Worm (Caenorhabditis elegans): ENCODE data around the gene K10H10.6.

The K10H10.6 gene

ce11 chrII:14494464-14494863, 8.6 kb upstream of the K10H10.6 start:
- TF ChIP-seq elt-2 (tag; optimal IDR thresholded peaks at IDR 0.05) (peak; percentile 85), hlh-30 (tag; optimal IDR thresholded peaks at IDR 0.05; ENCODE audit: insufficient read depth) (no peak)

- TF ChIP-seq hlh-8 (tag; optimal IDR thresholded peaks at IDR 0.05) (no peak), ahr-1 (tag; optimal IDR thresholded peaks at IDR 0.05) (no peak), ama-1 (optimal IDR thresholded peaks at IDR 0.05) (no peak), C08G9.2 (tag; optimal IDR thresholded peaks at IDR 0.05) (no peak), ceh-2 (tag; optimal IDR thresholded peaks at IDR 0.05) (no peak), che-1 (tag; optimal IDR thresholded peaks at IDR 0.05) (no peak), sdc-2 (tag; optimal IDR thresholded peaks at IDR 0.05) (no peak), lim-6 (tag; optimal IDR thresholded peaks at IDR 0.05) (no peak), C38D4.7 (GFP tag; optimal IDR thresholded peaks at IDR 0.05) (no peak), unc-3 (GFP tag; conservative IDR thresholded peaks at IDR 0.05) (no peak), unc-3 (tag; optimal IDR thresholded peaks at IDR 0.05) (no peak), unc-86 (tag; optimal IDR thresholded peaks at IDR 0.05) (no peak), nhr-11 (tag; optimal IDR thresholded peaks at IDR 0.05) (no peak), ceh-30 (tag; optimal IDR thresholded peaks at IDR 0.05) (no peak), ceh-6 (GFP tag; optimal IDR thresholded peaks at IDR 0.05) (no peak), pros-1 (tag; optimal IDR thresholded peaks at IDR 0.05) (no peak), T23F11.4 (GFP tag; optimal IDR thresholded peaks at IDR 0.05) (no peak), ceh-24 (tag; optimal IDR thresholded peaks at IDR 0.05) (no peak), sox-2 (GFP tag; IDR thresholded peaks at IDR 0.05) (no peak), sox-4 (tag; optimal IDR thresholded peaks at IDR 0.05) (no peak), tbx-2 (tag; optimal IDR thresholded peaks at IDR 0.05) (no peak)
These were observed 7.8 kb upstream of the K10H10.6 start for ce11 chrII:14495341-14495740.

ce11 chrII:14496809-14497208, 6.3 kb upstream of the K10H10.6 start:
- TF ChIP-seq madf-2 (tag; optimal IDR thresholded peaks at IDR 0.05) (peak; percentile 86), Y22D7AL.16 (tag; optimal IDR thresholded peaks at IDR 0.05) (peak; percentile 71), pat-9 (tag; optimal IDR thresholded peaks at IDR 0.05) (peak; percentile 90), unc-55 (GFP tag; optimal IDR thresholded peaks at IDR 0.05) (no peak), ceh-48 (tag; optimal IDR thresholded peaks at IDR 0.05) (peak; percentile 77), che-1 (tag; optimal IDR thresholded peaks at IDR 0.05) (peak; percentile 86), ref-2 (tag; optimal IDR thresholded peaks at IDR 0.05) (peak; percentile 83), syd-9 (tag; optimal IDR thresholded peaks at IDR 0.05) (peak; percentile 59), pha-4 (tag; optimal IDR thresholded peaks at IDR 0.05) (no peak), ceh-45 (GFP tag; IDR thresholded peaks at IDR 0.05) (no peak), ceh-34 (tag; optimal IDR thresholded peaks at IDR 0.05) (peak; percentile 86), unc-42 (tag; optimal IDR thresholded peaks at IDR 0.05) (peak; percentile 10), gmeb-2 (tag; optimal IDR thresholded peaks at IDR 0.05) (peak; percentile 86), hlh-30 (tag; optimal IDR thresholded peaks at IDR 0.05; ENCODE audit: insufficient read depth) (peak; percentile 24), K09A11.1 (tag; optimal IDR thresholded peaks at IDR 0.05; ENCODE audit: insufficient read depth) (peak; percentile 89), odd-2 (tag; optimal IDR thresholded peaks at IDR 0.05) (peak; percentile 58), lin-11 (tag; optimal IDR thresholded peaks at IDR 0.05) (peak; percentile 80), ztf-16 (tag; optimal IDR thresholded peaks at IDR 0.05) (peak; percentile 94), sox-4 (tag; optimal IDR thresholded peaks at IDR 0.05) (peak; percentile 80), eyg-1 (tag; optimal IDR thresholded peaks at IDR 0.05) (peak; percentile 83), ceh-6 (GFP tag; optimal IDR thresholded peaks at IDR 0.05) (peak; percentile 92), pax-1 (tag; optimal IDR thresholded peaks at IDR 0.05) (no peak), T23F11.4 (GFP tag; optimal IDR thresholded peaks at IDR 0.05) (peak; percentile 74), unc-86 (tag; optimal IDR thresholded peaks at IDR 0.05) (peak; percentile 72), npax-4 (tag; optimal IDR thresholded peaks at IDR 0.05) (peak; percentile 69), unc-3 (GFP tag; conservative IDR thresholded peaks at IDR 0.05) (peak; percentile 78), unc-3 (tag; optimal IDR thresholded peaks at IDR 0.05) (peak; percentile 80), ceh-19 (GFP tag; optimal IDR thresholded peaks at IDR 0.05) (peak; percentile 82), C38D4.7 (GFP tag; optimal IDR thresholded peaks at IDR 0.05) (peak; percentile 82), lim-6 (tag; optimal IDR thresholded peaks at IDR 0.05) (no peak), ceh-18 (tag; optimal IDR thresholded peaks at IDR 0.05) (peak; percentile 83), ahr-1 (tag; optimal IDR thresholded peaks at IDR 0.05) (peak; percentile 74), fkh-10 (GFP tag; optimal IDR thresholded peaks at IDR 0.05) (no peak), ceh-24 (tag; optimal IDR thresholded peaks at IDR 0.05) (peak; percentile 34), fax-1 (tag; optimal IDR thresholded peaks at IDR 0.05) (peak; percentile 68), hlh-6 (tag; optimal IDR thresholded peaks at IDR 0.05) (peak; percentile 91), rnt-1 (tag; optimal IDR thresholded peaks at IDR 0.05) (peak; percentile 96), ttx-3 (tag; optimal IDR thresholded peaks at IDR 0.05) (peak; percentile 80)

Measured in whole organism, late embryonic.